Worm (Caenorhabditis elegans): Measurements from ENCODE around the gene str-30.

The str-30 gene

DNA sequence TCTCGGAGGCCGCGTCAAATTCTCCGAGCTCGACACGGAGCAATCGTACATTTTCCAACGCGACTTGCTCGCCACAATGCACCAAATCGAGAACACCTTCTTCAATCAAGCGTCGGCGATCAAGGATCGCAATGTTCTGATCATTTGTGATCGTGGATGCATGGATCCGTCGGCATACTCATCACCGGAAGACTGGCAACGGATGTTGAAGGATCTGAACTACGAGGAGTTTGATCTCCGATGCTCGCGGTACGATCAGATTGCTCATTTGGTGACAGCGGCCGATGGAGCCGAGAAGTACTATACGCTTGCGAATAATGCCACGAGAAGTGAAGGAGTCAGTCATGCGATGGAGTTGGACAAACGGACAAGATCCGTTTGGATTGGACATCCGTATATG is 26.4 kb upstream of the str-30 start:
- no peak for TF ChIP-seq sptf-2 (GFP tag; optimal IDR thresholded peaks at IDR 0.05)
- 0 out of 2 replicates have a peak, but pooled peaks have one; percentile 26 for TF ChIP-seq zfh-2 (GFP tag; conservative IDR thresholded peaks at IDR 0.05)

DNA sequence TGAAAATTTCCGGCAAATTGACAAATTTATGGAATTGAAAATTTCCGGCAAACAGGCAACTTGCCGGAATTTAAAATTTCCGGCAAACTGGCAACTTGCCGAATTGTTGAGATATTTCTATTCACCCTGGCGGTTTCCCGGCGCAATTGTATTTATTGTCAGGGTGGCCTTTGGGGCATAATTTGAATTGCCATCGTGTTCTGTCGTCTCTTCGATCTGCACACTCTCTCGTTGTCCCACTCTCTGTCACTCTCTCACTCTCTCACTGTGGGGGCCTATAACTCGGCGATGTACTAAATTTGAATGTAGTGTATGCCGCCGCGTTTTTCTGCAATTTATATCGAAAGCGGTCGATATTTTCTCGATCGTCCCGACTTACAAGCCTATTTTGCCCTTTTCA is 21.9 kb upstream of the str-30 start:
- TF ChIP-seq Y67H2A.10 (GFP tag; conservative IDR thresholded peaks at IDR 0.05) (no peak), nfya-2 (GFP tag; IDR thresholded peaks at IDR 0.05) (no peak), madf-6 (GFP tag; IDR thresholded peaks at IDR 0.05) (peak; percentile 18; the same call in 1 of the 2 replicates), B0035.1 (tag; optimal IDR thresholded peaks at IDR 0.05) (no peak), madf-10 (tag; optimal IDR thresholded peaks at IDR 0.05) (no peak), unc-130 (GFP tag; optimal IDR thresholded peaks at IDR 0.05) (no peak), hmg-20 (GFP tag; IDR thresholded peaks at IDR 0.05) (no peak), Y79H2A.3 (GFP tag; conservative IDR thresholded peaks at IDR 0.05) (no peak), B0019.2 (GFP tag; conservative IDR thresholded peaks at IDR 0.05) (no peak), atf-7 (tag; optimal IDR thresholded peaks at IDR 0.05) (no peak), ztf-25 (GFP tag; IDR thresholded peaks at IDR 0.05) (no peak), F23B12.7 (tag; optimal IDR thresholded peaks at IDR 0.05; ENCODE audit: insufficient read depth) (no peak), tbx-9 (tag; optimal IDR thresholded peaks at IDR 0.05; ENCODE audit: borderline replicate concordance) (no peak), lin-40 (tag; optimal IDR thresholded peaks at IDR 0.05) (no peak), dpff-1 (tag; optimal IDR thresholded peaks at IDR 0.05) (no peak), hmg-1.2 (GFP tag; IDR thresholded peaks at IDR 0.05) (peak; percentile 79), ekl-4 (GFP tag; IDR thresholded peaks at IDR 0.05) (no peak), B0261.1 (tag; optimal IDR thresholded peaks at IDR 0.05) (no peak), zim-3 (tag; optimal IDR thresholded peaks at IDR 0.05) (no peak), pbrm-1 (GFP tag; IDR thresholded peaks at IDR 0.05) (0 out of 2 replicates have a peak, but pooled peaks have one; percentile 17), nfya-1 (tag; optimal IDR thresholded peaks at IDR 0.05; ENCODE audit: borderline replicate concordance, insufficient read depth) (no peak)

DNA sequence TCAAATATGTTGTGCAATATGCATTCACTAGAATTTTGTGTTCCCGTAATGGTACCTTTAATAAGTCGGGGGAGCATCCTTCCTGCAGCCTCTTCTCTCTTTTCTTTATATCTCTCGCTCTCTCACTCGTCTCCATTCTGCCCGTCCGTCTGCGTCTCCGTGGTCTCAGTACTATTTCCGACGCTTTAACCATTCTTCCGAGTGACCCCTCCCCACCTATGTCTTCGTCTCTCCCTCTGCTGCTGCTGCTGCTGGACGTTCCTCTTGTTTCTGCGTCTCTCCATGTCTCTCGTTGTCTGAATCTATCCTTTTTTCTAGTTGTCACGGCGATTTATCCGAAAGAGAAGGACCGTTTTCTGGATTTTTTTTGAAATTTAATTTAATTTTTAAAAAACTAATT is 21.0 kb upstream of the str-30 start:
- peak; percentile 81 for TF ChIP-seq zfh-2 (GFP tag; conservative IDR thresholded peaks at IDR 0.05)
- 0 out of 2 replicates have a peak, but pooled peaks have one; percentile 27 for TF ChIP-seq rcor-1 (GFP tag; IDR thresholded peaks at IDR 0.05)
- TF ChIP-seq sea-2 (GFP tag; IDR thresholded peaks at IDR 0.05) = no peak
- TF ChIP-seq dox-1 (GFP tag; IDR thresholded peaks at IDR 0.05) = 0 out of 2 replicates have a peak, but pooled peaks have one; percentile 18
- 0 out of 2 replicates have a peak, but pooled peaks have one; percentile 26 for TF ChIP-seq attf-3 (GFP tag; conservative IDR thresholded peaks at IDR 0.05)
- TF ChIP-seq hmg-1.2 (GFP tag; IDR thresholded peaks at IDR 0.05) = peak; percentile 98
- TF ChIP-seq pbrm-1 (GFP tag; IDR thresholded peaks at IDR 0.05) = peak; percentile 41; the same call in 1 of the 2 replicates
- TF ChIP-seq gei-17 (GFP tag; optimal IDR thresholded peaks at IDR 0.05) = peak; percentile 27
- peak in 1 of 3 experiments; percentile 43 for TF ChIP-seq lin-35 (GFP tag; optimal IDR thresholded peaks at IDR 0.05)
- TF ChIP-seq F55B11.4 (tag; optimal IDR thresholded peaks at IDR 0.05; ENCODE audit: borderline replicate concordance, insufficient read depth) = no peak
- peak; percentile 13 for TF ChIP-seq K12H6.12 (tag; optimal IDR thresholded peaks at IDR 0.05)
- no peak for TF ChIP-seq C06A6.2 (GFP tag; conservative IDR thresholded peaks at IDR 0.05)
- peak; percentile 41; the same call in 1 of the 2 replicates for TF ChIP-seq B0336.3 (GFP tag; IDR thresholded peaks at IDR 0.05)
- no peak for TF ChIP-seq F49E8.2 (tag; optimal IDR thresholded peaks at IDR 0.05; ENCODE audit: insufficient read depth)
- peak; percentile 6 for TF ChIP-seq B0035.1 (tag; optimal IDR thresholded peaks at IDR 0.05)
- peak; percentile 25 for TF ChIP-seq ceh-27 (GFP tag; optimal IDR thresholded peaks at IDR 0.05)
- TF ChIP-seq nhr-80 (tag; optimal IDR thresholded peaks at IDR 0.05) = peak; percentile 25
- TF ChIP-seq mcd-1 (GFP tag; IDR thresholded peaks at IDR 0.05) = peak; percentile 49; the same call in 1 of the 2 replicates
- no peak for TF ChIP-seq cebp-1 (GFP tag; IDR thresholded peaks at IDR 0.05)
- TF ChIP-seq cebp-1 (tag; optimal IDR thresholded peaks at IDR 0.05) = peak; percentile 58
- TF ChIP-seq attf-5 (GFP tag; optimal IDR thresholded peaks at IDR 0.05) = peak; percentile 40
- TF ChIP-seq zim-3 (tag; optimal IDR thresholded peaks at IDR 0.05) = no peak
- TF ChIP-seq egrh-3 (GFP tag; IDR thresholded peaks at IDR 0.05) = peak; percentile 52; the same call in 1 of the 2 replicates
- TF ChIP-seq tbp1 (GFP tag; optimal IDR thresholded peaks at IDR 0.05) = peak; percentile 14
- TF ChIP-seq madf-10 (tag; optimal IDR thresholded peaks at IDR 0.05) = peak; percentile 14
- no peak for TF ChIP-seq lsl-1 (GFP tag; optimal IDR thresholded peaks at IDR 0.05)
- no peak for TF ChIP-seq snpc-4 (GFP tag; optimal IDR thresholded peaks at IDR 0.05)
- peak in 3 of 4 experiments; percentile 1 to 38 (median 1) for TF ChIP-seq snpc-4 (tag; optimal IDR thresholded peaks at IDR 0.05)
